Fruit fly (Drosophila melanogaster) whole organism, embryonic: ENCODE measurements around the gene holn1.

Experiments
- Adf1 ChIP-seq: fragments of 200-800 bp; sonication (Bioruptor generic); IDR thresholded peaks from 2 replicates; pipeline ENCODE4 v1.3.6; 2022; ENCODE audit warnings: missing biosample characterization, missing genetic modification characterization
- CG10543 ChIP-seq: fragments of 200-800 bp; sonication (Bioruptor generic); optimal IDR thresholded peaks from 3 replicates; lab custom pipeline; 2017; ENCODE audit warnings: missing biosample characterization, mild to moderate bottlenecking, missing genetic modification characterization, moderate library complexity
- CG11696 ChIP-seq: fragments of 200-800 bp; sonication (Bioruptor generic); IDR thresholded peaks from 2 replicates; pipeline ENCODE4 v1.3.6; 2022; ENCODE audit warnings: missing biosample characterization, missing genetic modification characterization
- CG12299 ChIP-seq: fragments of 200-800 bp; sonication (Bioruptor generic); optimal IDR thresholded peaks from 2 replicates; lab custom pipeline; 2018; ENCODE audit warnings: missing biosample characterization, mild to moderate bottlenecking, missing genetic modification characterization
- CG13424 ChIP-seq: fragments of 200-800 bp; sonication (Bioruptor generic); optimal IDR thresholded peaks from 2 replicates; lab custom pipeline; 2019; ENCODE audit warnings: missing biosample characterization, mild to moderate bottlenecking, missing genetic modification characterization, moderate library complexity
- CG15269 ChIP-seq: fragments of 200-800 bp; sonication (Bioruptor generic); optimal IDR thresholded peaks from 2 replicates; lab custom pipeline; 2018; ENCODE audit warnings: missing biosample characterization, mild to moderate bottlenecking, missing genetic modification characterization, moderate library complexity
- CG15696 ChIP-seq: fragments of 200-800 bp; sonication (Bioruptor generic); optimal IDR thresholded peaks from 2 replicates; lab custom pipeline; 2019; ENCODE audit warnings: missing biosample characterization, mild to moderate bottlenecking, missing genetic modification characterization, moderate library complexity
- CG17829 ChIP-seq: fragments of 200-800 bp; optimal IDR thresholded peaks from 2 replicates; lab custom pipeline; 2019; ENCODE audit warnings: missing biosample characterization, mild to moderate bottlenecking, missing genetic modification characterization, moderate library complexity
- CG30403 ChIP-seq: fragments of 200-800 bp; sonication (Bioruptor generic); optimal IDR thresholded peaks from 3 replicates; lab custom pipeline; 2016; ENCODE audit warnings: missing biosample characterization, missing genetic modification characterization
- CG4820 ChIP-seq: fragments of 200-800 bp; sonication (Bioruptor generic); optimal IDR thresholded peaks from 3 replicates; lab custom pipeline; 2016; ENCODE audit warnings: missing biosample characterization, missing genetic modification characterization
- CG6765 ChIP-seq: fragments of 200-800 bp; sonication (Bioruptor generic); optimal IDR thresholded peaks from 3 replicates; lab custom pipeline; 2017; ENCODE audit warnings: missing biosample characterization, mild to moderate bottlenecking, missing genetic modification characterization
- CG7556 ChIP-seq: fragments of 200-800 bp; sonication (Bioruptor generic); optimal IDR thresholded peaks from 2 replicates; lab custom pipeline; 2017; ENCODE audit warnings: missing biosample characterization, mild to moderate bottlenecking, missing genetic modification characterization
- CG8924 ChIP-seq: fragments of 200-800 bp; optimal IDR thresholded peaks from 3 replicates; lab custom pipeline; 2019; ENCODE audit warnings: missing biosample characterization, mild to moderate bottlenecking, missing genetic modification characterization, moderate library complexity
- Eip74EF ChIP-seq, 2 experiments: fragments of 200-800 bp in 1 of 2; fragments of >200 bp in 1 of 2; sonication (Bioruptor generic) in 1 of 2; optimal IDR thresholded peaks; 2 replicates each; lab custom pipeline; 2017 to 2019; ENCODE audit warnings: missing biosample characterization in 2 of 2, missing genetic modification characterization in 2 of 2, mild to moderate bottlenecking in 1 of 2, moderate library complexity in 1 of 2
- Fer1 ChIP-seq: fragments of 200-800 bp; sonication (Bioruptor generic); optimal IDR thresholded peaks from 2 replicates; lab custom pipeline; 2017; ENCODE audit warnings: missing biosample characterization, mild to moderate bottlenecking, missing genetic modification characterization
- Jarid2 ChIP-seq: fragments of 200-800 bp; sonication (Bioruptor generic); optimal IDR thresholded peaks from 3 replicates; lab custom pipeline; 2017; ENCODE audit warnings: mild to moderate bottlenecking, missing biosample characterization, missing genetic modification reagents, missing genetic modification characterization
- NC2β ChIP-seq: fragments of 200-800 bp; sonication (Bioruptor generic); optimal IDR thresholded peaks from 2 replicates; lab custom pipeline; 2016; ENCODE audit warnings: missing biosample characterization, missing genetic modification characterization
- Nf-YB ChIP-seq: fragments of 200-800 bp; sonication (Bioruptor generic); optimal IDR thresholded peaks from 3 replicates; lab custom pipeline; 2019; ENCODE audit warnings: missing biosample characterization, mild to moderate bottlenecking, missing genetic modification characterization, moderate library complexity
- NfI ChIP-seq: fragments of 200-800 bp; sonication (Bioruptor generic); optimal IDR thresholded peaks from 3 replicates; lab custom pipeline; 2018; ENCODE audit warnings: missing biosample characterization, mild to moderate bottlenecking, missing genetic modification characterization, moderate library complexity
- Sin3A ChIP-seq: fragments of >200 bp; optimal IDR thresholded peaks from 2 replicates; lab custom pipeline; 2018
- Six4 ChIP-seq: fragments of 200-800 bp; sonication (Bioruptor generic); optimal IDR thresholded peaks from 2 replicates; lab custom pipeline; 2016; ENCODE audit warnings: missing biosample characterization, missing genetic modification characterization
- Spps ChIP-seq: fragments of 200-800 bp; sonication (Bioruptor generic); optimal IDR thresholded peaks from 2 replicates; lab custom pipeline; 2018; ENCODE audit warnings: missing biosample characterization, mild to moderate bottlenecking, missing genetic modification characterization
- Sry-β ChIP-seq: fragments of 200-800 bp; sonication (Bioruptor generic); optimal IDR thresholded peaks from 2 replicates; lab custom pipeline; 2018; ENCODE audit warnings: missing biosample characterization, mild to moderate bottlenecking, missing genetic modification characterization, moderate library complexity
- bbx ChIP-seq: fragments of 200-800 bp; sonication (Bioruptor generic); IDR thresholded peaks from 2 replicates; pipeline ENCODE4 v1.3.6; 2022; ENCODE audit warnings: missing biosample characterization, missing genetic modification characterization; ENCODE audit not compliant: partially characterized antibody
- cad ChIP-seq: fragments of >200 bp; optimal IDR thresholded peaks from 2 replicates; lab custom pipeline; 2017; ENCODE audit warnings: missing biosample characterization, missing genetic modification characterization
- cato ChIP-seq: fragments of 200-800 bp; sonication (Bioruptor generic); optimal IDR thresholded peaks from 2 replicates; lab custom pipeline; 2016; ENCODE audit warnings: missing biosample characterization, missing genetic modification characterization, borderline replicate concordance
- danr ChIP-seq: fragments of 200-800 bp; sonication (Bioruptor generic); IDR thresholded peaks from 2 replicates; pipeline ENCODE4 v1.3.6; 2022; ENCODE audit warnings: missing biosample characterization, missing genetic modification characterization
- dati ChIP-seq: fragments of 200-800 bp; sonication (Bioruptor generic); IDR thresholded peaks from 2 replicates; pipeline ENCODE4 v1.3.6; 2022; ENCODE audit warnings: missing biosample characterization, missing genetic modification characterization
- kah ChIP-seq: fragments of 200-800 bp; sonication (Bioruptor generic); optimal IDR thresholded peaks from 2 replicates; lab custom pipeline; 2018; ENCODE audit warnings: missing biosample characterization, mild to moderate bottlenecking, missing genetic modification characterization
- nmo ChIP-seq: fragments of 200-800 bp; sonication (Bioruptor generic); optimal IDR thresholded peaks from 2 replicates; lab custom pipeline; 2018; ENCODE audit warnings: missing biosample characterization, mild to moderate bottlenecking, missing genetic modification characterization, moderate library complexity
- pan ChIP-seq, 4 experiments: fragments of >200 bp in 3 of 4; fragments of 200-800 bp in 1 of 4; sonication (Bioruptor generic) in 1 of 4; optimal IDR thresholded peaks in 3 of 4; IDR thresholded peaks in 1 of 4; 2 replicates each; pipeline versions ENCODE4 v1.3.6 to Lab custom; 2017 to 2022; ENCODE audit warnings: missing biosample characterization in 2 of 4, missing genetic modification characterization in 2 of 4, mixed read lengths in 1 of 4
- pzg ChIP-seq: fragments of 200-800 bp; sonication (Bioruptor generic); optimal IDR thresholded peaks from 3 replicates; lab custom pipeline; 2018; ENCODE audit warnings: missing biosample characterization, mild to moderate bottlenecking, missing genetic modification characterization, moderate library complexity
- ranshi ChIP-seq: fragments of 200-800 bp; sonication (Bioruptor generic); IDR thresholded peaks from 2 replicates; pipeline ENCODE4 v1.3.6; 2022; ENCODE audit warnings: missing biosample characterization, missing genetic modification characterization
- trem ChIP-seq: fragments of 200-800 bp; optimal IDR thresholded peaks from 3 replicates; lab custom pipeline; 2019; ENCODE audit warnings: missing biosample characterization, mild to moderate bottlenecking, missing genetic modification characterization, moderate library complexity
- trh ChIP-seq: fragments of 200-800 bp; sonication (Bioruptor generic); optimal IDR thresholded peaks from 2 replicates; lab custom pipeline; 2016; ENCODE audit warnings: missing biosample characterization, missing genetic modification characterization
- unpg ChIP-seq: fragments of 200-800 bp; sonication (Bioruptor generic); optimal IDR thresholded peaks from 3 replicates; lab custom pipeline; 2018; ENCODE audit warnings: missing biosample characterization, mild to moderate bottlenecking, missing genetic modification characterization, moderate library complexity
- vnd ChIP-seq: fragments of 200-800 bp; sonication (Bioruptor generic); IDR thresholded peaks from 3 replicates; pipeline ENCODE4 v1.3.6; 2022; ENCODE audit warnings: missing biosample characterization, missing genetic modification characterization; ENCODE audit not compliant: partially characterized antibody
- z ChIP-seq: fragments of 200-800 bp; sonication (Bioruptor generic); IDR thresholded peaks from 3 replicates; pipeline ENCODE4 v1.3.6; 2022; ENCODE audit warnings: missing biosample characterization, missing genetic modification characterization
- zfh1 ChIP-seq: fragments of 200-800 bp; sonication (Bioruptor generic); IDR thresholded peaks from 3 replicates; pipeline ENCODE4 v1.3.6; 2022; ENCODE audit warnings: missing biosample characterization, missing genetic modification characterization

The holn1 gene

dm6 chr2L:10442048-10442790 is 6.4 kb downstream of the holn1 start, which contains the start of gene loh (continued):
- TF ChIP-seq nmo = peak; percentile 81
- peak; percentile 51 for TF ChIP-seq Fer1 (GFP tag; lab: Kevin White, UChicago)
- peak; percentile 36; the same call in 1 of the 2 replicates for TF ChIP-seq danr (GFP tag; lab: Robert Waterston, UW)
- peak; percentile 24 for TF ChIP-seq trem (tag; lab: Kevin White, UChicago)
- no peak for TF ChIP-seq ranshi (GFP tag; lab: Robert Waterston, UW)
- TF ChIP-seq unpg (GFP tag; lab: Kevin White, UChicago) = peak; percentile 42
- TF ChIP-seq CG7556 (GFP tag; lab: Kevin White, UChicago) = peak; percentile 84
- no peak for TF ChIP-seq NC2β
- peak; percentile 73 for TF ChIP-seq CG13424 (tag; lab: Kevin White, UChicago)
- TF ChIP-seq CG15269 (tag; lab: Kevin White, UChicago) = peak; percentile 43
- TF ChIP-seq dati (GFP tag; lab: Robert Waterston, UW) = no peak
- TF ChIP-seq Eip74EF (GFP tag; optimal IDR thresholded peaks at IDR 0.05; lab: Kevin White, UChicago) = peak in 1 of 2 experiments; percentile 67
- TF ChIP-seq NfI (GFP tag; lab: Kevin White, UChicago) = peak; percentile 1
- TF ChIP-seq CG8924 (tag; lab: Kevin White, UChicago) = peak; percentile 77
- TF ChIP-seq CG17829 (tag; lab: Kevin White, UChicago) = peak; percentile 65
- TF ChIP-seq Adf1 (GFP tag; lab: Robert Waterston, UW) = no peak
- TF ChIP-seq kah (GFP tag; lab: Kevin White, UChicago) = peak; percentile 35
- TF ChIP-seq CG15696 = peak; percentile 10
- 0 out of 3 replicates have a peak, but pooled peaks have one; percentile 40 for TF ChIP-seq zfh1 (GFP tag; lab: Robert Waterston, UW)
- TF ChIP-seq vnd (GFP tag; lab: Robert Waterston, UW) = no peak
- TF ChIP-seq Jarid2 (GFP tag; lab: Kevin White, UChicago) = no peak
- peak; percentile 64 for TF ChIP-seq CG10543 (GFP tag; lab: Kevin White, UChicago)
- peak; percentile 30 for TF ChIP-seq Sry-β (GFP tag; lab: Kevin White, UChicago)
- peak; percentile 42 for TF ChIP-seq CG12299 (tag; lab: Kevin White, UChicago)
- peak; percentile 23 for TF ChIP-seq CG6765
- TF ChIP-seq bbx (GFP tag; lab: Robert Waterston, UW) = no peak
- peak; percentile 56 for TF ChIP-seq Six4 (GFP tag; lab: Kevin White, UChicago)
- TF ChIP-seq trh (GFP tag; lab: Kevin White, UChicago) = peak; percentile 7
- no peak for TF ChIP-seq Sin3A (lab: Kevin White, UChicago)
- TF ChIP-seq CG11696 (GFP tag; lab: Robert Waterston, UW) = peak; percentile 75
- no peak for TF ChIP-seq cad
- no peak for TF ChIP-seq pzg (GFP tag; lab: Kevin White, UChicago)
- TF ChIP-seq pan (optimal IDR thresholded peaks at IDR 0.05; lab: Kevin White, UChicago) = no peak
- peak in 1 of 2 experiments; percentile 38 for TF ChIP-seq pan (GFP tag; optimal IDR thresholded peaks at IDR 0.05 in 1 of 2, IDR thresholded peaks at IDR 0.05 in 1 of 2)
- peak; percentile 62 for TF ChIP-seq CG30403 (GFP tag; lab: Kevin White, UChicago)
- peak; percentile 49 for TF ChIP-seq Nf-YB (GFP tag; lab: Kevin White, UChicago)
- TF ChIP-seq CG4820 (GFP tag; lab: Kevin White, UChicago) = peak; percentile 52
- TF ChIP-seq Spps (tag; lab: Kevin White, UChicago) = peak; percentile 38
- TF ChIP-seq cato (GFP tag; lab: Kevin White, UChicago) = peak; percentile 21
- TF ChIP-seq z (GFP tag; lab: Robert Waterston, UW) = 0 out of 3 replicates have a peak, but pooled peaks have one; percentile 12
